Fruit fly (Drosophila melanogaster) whole organism, embryonic: ENCODE data around the gene Sap130.
A peak's percentile ranks its signal among the peaks of the same experiment; 100 is the strongest.

Source experiments
- CG10209 ChIP-seq: fragments of 200-800 bp; sonication (Bioruptor generic); optimal IDR thresholded peaks from 3 replicates; lab custom pipeline; 2017; ENCODE audit warnings: missing biosample characterization, mild to moderate bottlenecking, missing genetic modification characterization, missing genetic modification reagents
- CG14014 ChIP-seq: fragments of 200-800 bp; sonication (Bioruptor generic); IDR thresholded peaks from 2 replicates; pipeline ENCODE4 v1.3.6; 2022; ENCODE audit warnings: missing biosample characterization, missing genetic modification characterization
- CHES-1-like ChIP-seq: fragments of 200-800 bp; sonication (Bioruptor generic); optimal IDR thresholded peaks from 2 replicates; lab custom pipeline; 2016; ENCODE audit warnings: missing biosample characterization, missing genetic modification characterization
- NfI ChIP-seq: fragments of 200-800 bp; sonication (Bioruptor generic); optimal IDR thresholded peaks from 3 replicates; lab custom pipeline; 2018; ENCODE audit warnings: missing biosample characterization, mild to moderate bottlenecking, missing genetic modification characterization, moderate library complexity
- Opbp ChIP-seq: fragments of 200-800 bp; sonication (Bioruptor generic); IDR thresholded peaks from 3 replicates; pipeline ENCODE4 v1.3.6; 2022; ENCODE audit warnings: missing biosample characterization, missing genetic modification characterization; ENCODE audit not compliant: partially characterized antibody
- mam ChIP-seq: fragments of 200-800 bp; sonication (Bioruptor generic); optimal IDR thresholded peaks from 3 replicates; lab custom pipeline; 2016; ENCODE audit warnings: missing biosample characterization, missing genetic modification characterization
- scrt ChIP-seq: fragments of 200-800 bp; sonication (Bioruptor generic); optimal IDR thresholded peaks from 2 replicates; lab custom pipeline; 2018; ENCODE audit warnings: missing biosample characterization, mild to moderate bottlenecking, missing genetic modification characterization, moderate library complexity

- TF ChIP-seq CG14014 (GFP tag; lab: Robert Waterston, UW) (no peak), scrt (GFP tag; lab: Kevin White, UChicago) (no peak), CG10209 (GFP tag; lab: Kevin White, UChicago) (no peak), Opbp (no peak), mam (no peak), NfI (no peak), CHES-1-like (GFP tag; lab: Kevin White, UChicago) (peak; percentile 23)
These were observed 952 bp upstream of the Sap130 start, which contains the start of gene Atg1 for dm6 chr3L:12804730-12805170.
